Worm (Caenorhabditis elegans): ENCODE results near the gene Y46H3D.1.

Y46H3D.1 gene

ce11 chrV:1642768-1643167 is 469 bp downstream of the Y46H3D.1 start:
- no peak for TF ChIP-seq ces-1 (GFP tag; optimal IDR thresholded peaks at IDR 0.05)
- no peak for TF ChIP-seq tbx-8 (GFP tag; optimal IDR thresholded peaks at IDR 0.05)
- no peak for TF ChIP-seq pha-4 (tag; optimal IDR thresholded peaks at IDR 0.05)
- TF ChIP-seq nhr-76 (tag; optimal IDR thresholded peaks at IDR 0.05), result no peak
- no peak for TF ChIP-seq blmp-1 (tag; optimal IDR thresholded peaks at IDR 0.05)
- TF ChIP-seq unc-120 (tag; optimal IDR thresholded peaks at IDR 0.05; ENCODE audit: poor library complexity, severe bottlenecking), result no peak
- TF ChIP-seq elt-3 (tag; optimal IDR thresholded peaks at IDR 0.05), result no peak
- no peak for TF ChIP-seq bed-3 (GFP tag; optimal IDR thresholded peaks at IDR 0.05)
- no peak for TF ChIP-seq ztf-11 (tag; optimal IDR thresholded peaks at IDR 0.05)
- no peak for TF ChIP-seq lsy-2 (tag; optimal IDR thresholded peaks at IDR 0.05)
- no peak for TF ChIP-seq elt-1 (tag; optimal IDR thresholded peaks at IDR 0.05; ENCODE audit: borderline replicate concordance, insufficient read depth)
- TF ChIP-seq hlh-1 (tag; optimal IDR thresholded peaks at IDR 0.05), result no peak
- TF ChIP-seq unc-39 (tag; optimal IDR thresholded peaks at IDR 0.05), result no peak
- no peak for TF ChIP-seq lin-13 (tag; optimal IDR thresholded peaks at IDR 0.05)
- TF ChIP-seq drap-1 (GFP tag; optimal IDR thresholded peaks at IDR 0.05), result no peak

- no peak for TF ChIP-seq ztf-11 (tag; optimal IDR thresholded peaks at IDR 0.05)
- no peak for TF ChIP-seq ceh-83 (GFP tag; optimal IDR thresholded peaks at IDR 0.05)
- TF ChIP-seq nhr-237 (tag; optimal IDR thresholded peaks at IDR 0.05), result no peak
- TF ChIP-seq elt-1 (tag; optimal IDR thresholded peaks at IDR 0.05; ENCODE audit: borderline replicate concordance, insufficient read depth), result no peak
- TF ChIP-seq lin-32 (GFP tag; optimal IDR thresholded peaks at IDR 0.05), result no peak
Measured at ce11 chrV:1643886-1644285, 1.6 kb downstream of the Y46H3D.1 start, which contains the start of gene alh-2. alh-2 (plus strand) TSS chrV:1644169.

ce11 chrV:1648000-1648399 is 5.7 kb downstream of the Y46H3D.1 start, which contains the start of gene irld-45:
irld-45 (plus strand) TSS chrV:1648300.
- no peak for TF ChIP-seq nhr-12 (tag; optimal IDR thresholded peaks at IDR 0.05)
- no peak for TF ChIP-seq bed-3 (GFP tag; optimal IDR thresholded peaks at IDR 0.05)
- no peak for TF ChIP-seq tbx-8 (GFP tag; optimal IDR thresholded peaks at IDR 0.05)
- TF ChIP-seq drap-1 (GFP tag; optimal IDR thresholded peaks at IDR 0.05), result no peak
- no peak for TF ChIP-seq mep-1 (tag; optimal IDR thresholded peaks at IDR 0.05)
- no peak for TF ChIP-seq sem-2 (GFP tag; optimal IDR thresholded peaks at IDR 0.05)
- TF ChIP-seq elt-1 (tag; optimal IDR thresholded peaks at IDR 0.05; ENCODE audit: borderline replicate concordance, insufficient read depth), result no peak
- no peak for TF ChIP-seq ces-1 (GFP tag; optimal IDR thresholded peaks at IDR 0.05)
- TF ChIP-seq pha-4 (tag; optimal IDR thresholded peaks at IDR 0.05), result no peak
- no peak for TF ChIP-seq blmp-1 (tag; optimal IDR thresholded peaks at IDR 0.05)
- no peak for TF ChIP-seq ztf-11 (tag; optimal IDR thresholded peaks at IDR 0.05)

- TF ChIP-seq ceh-43 (GFP tag; optimal IDR thresholded peaks at IDR 0.05) (no peak), lin-13 (tag; optimal IDR thresholded peaks at IDR 0.05) (no peak), tbx-8 (GFP tag; optimal IDR thresholded peaks at IDR 0.05) (no peak)
Measured at ce11 chrV:1651045-1651444, 8.7 kb downstream of the Y46H3D.1 start, which contains the start of gene irld-44. irld-44 (plus strand) TSS chrV:1651345.

DNA sequence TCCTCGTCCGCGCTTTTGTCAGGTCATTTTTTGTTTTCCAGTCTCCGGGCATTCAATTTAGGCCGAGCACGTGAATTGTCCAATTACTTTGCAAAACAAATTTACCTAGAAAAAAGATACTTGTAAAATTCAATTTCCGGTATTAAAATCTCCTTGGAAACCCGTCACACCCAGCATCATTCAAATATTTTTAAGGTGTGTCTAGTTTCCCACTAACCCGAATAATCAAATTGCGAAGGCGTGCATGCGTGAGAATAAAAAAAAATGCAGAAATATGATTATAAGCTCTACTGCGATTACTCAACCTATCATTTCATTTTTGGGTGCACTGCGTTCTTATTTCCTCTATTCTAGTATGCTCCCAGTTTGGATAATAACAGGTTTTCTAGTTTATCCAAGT is 12.5 kb downstream of the Y46H3D.1 start, which contains the start of gene irld-11:
Gene irld-11, plus strand, starts transcription at position 301 of the 400 bp plus-strand sequence.
- no peak for TF ChIP-seq blmp-1 (tag; optimal IDR thresholded peaks at IDR 0.05)
- TF ChIP-seq ceh-43 (GFP tag; optimal IDR thresholded peaks at IDR 0.05), result no peak
- TF ChIP-seq unc-39 (tag; optimal IDR thresholded peaks at IDR 0.05), result no peak
- TF ChIP-seq snpc-4 (tag; optimal IDR thresholded peaks at IDR 0.05), result no peak
- TF ChIP-seq zip-8 (tag; optimal IDR thresholded peaks at IDR 0.05), result no peak
- no peak for TF ChIP-seq nhr-12 (tag; optimal IDR thresholded peaks at IDR 0.05)
- TF ChIP-seq mep-1 (tag; optimal IDR thresholded peaks at IDR 0.05), result no peak
- TF ChIP-seq elt-1 (tag; optimal IDR thresholded peaks at IDR 0.05; ENCODE audit: borderline replicate concordance, insufficient read depth), result no peak
- TF ChIP-seq ham-2 (GFP tag; optimal IDR thresholded peaks at IDR 0.05), result no peak
- no peak for TF ChIP-seq ceh-83 (GFP tag; optimal IDR thresholded peaks at IDR 0.05)
- TF ChIP-seq flh-1 (GFP tag; optimal IDR thresholded peaks at IDR 0.05), result no peak
- no peak for TF ChIP-seq nhr-2 (tag; optimal IDR thresholded peaks at IDR 0.05)
- no peak for TF ChIP-seq elt-3 (tag; optimal IDR thresholded peaks at IDR 0.05)
- no peak for TF ChIP-seq lsy-2 (tag; optimal IDR thresholded peaks at IDR 0.05)
- TF ChIP-seq mls-2 (tag; optimal IDR thresholded peaks at IDR 0.05), result no peak
- TF ChIP-seq sptf-1 (tag; optimal IDR thresholded peaks at IDR 0.05), result no peak
- TF ChIP-seq hlh-1 (tag; optimal IDR thresholded peaks at IDR 0.05), result no peak

DNA sequence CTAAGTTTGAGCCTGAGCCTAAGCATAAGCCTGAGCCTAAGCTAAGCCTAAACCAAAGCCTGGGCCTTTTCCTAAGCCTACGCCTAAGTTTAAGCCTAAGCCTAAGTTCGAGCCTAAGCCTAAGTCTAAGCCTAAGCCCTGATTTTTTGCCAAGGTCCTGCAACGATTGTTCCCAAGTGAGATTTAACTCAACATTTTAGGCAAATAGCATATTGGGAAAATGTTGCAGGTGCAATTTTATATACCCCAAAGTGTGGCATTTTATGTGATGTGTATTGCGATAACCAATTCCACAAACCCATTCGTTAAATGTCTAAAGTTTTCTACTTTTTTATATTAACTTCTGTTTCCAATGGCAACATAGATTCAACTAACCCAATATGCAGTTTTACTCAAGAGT is 20.0 kb downstream of the Y46H3D.1 start, which contains the start of gene irld-40:
Gene irld-40, plus strand, starts transcription at position 301 of the 400 bp plus-strand sequence.
- TF ChIP-seq nhr-76 (tag; optimal IDR thresholded peaks at IDR 0.05) (no peak), unc-120 (tag; optimal IDR thresholded peaks at IDR 0.05; ENCODE audit: poor library complexity, severe bottlenecking) (no peak), sem-2 (GFP tag; optimal IDR thresholded peaks at IDR 0.05) (no peak), bed-3 (GFP tag; optimal IDR thresholded peaks at IDR 0.05) (no peak), nhr-2 (tag; optimal IDR thresholded peaks at IDR 0.05) (no peak), ham-2 (GFP tag; optimal IDR thresholded peaks at IDR 0.05) (no peak), hlh-1 (tag; optimal IDR thresholded peaks at IDR 0.05) (no peak)
